Fruit fly (Drosophila melanogaster) whole organism, embryonic: Measurements from ENCODE around the gene CG10343.

Experiments
- Abd-B ChIP-seq: fragments of 200-800 bp; sonication (Bioruptor generic); optimal IDR thresholded peaks from 2 replicates; lab custom pipeline; 2018; ENCODE audit warnings: missing biosample characterization, mild to moderate bottlenecking, missing genetic modification characterization, moderate library complexity
- Ada2b ChIP-seq: fragments of 200-800 bp; sonication (Bioruptor generic); IDR thresholded peaks from 2 replicates; pipeline ENCODE4 v1.3.6; 2022; ENCODE audit warnings: missing biosample characterization, missing genetic modification characterization
- Atf3 ChIP-seq: fragments of 200-800 bp; sonication (Bioruptor generic); optimal IDR thresholded peaks from 3 replicates; lab custom pipeline; 2016; ENCODE audit warnings: missing biosample characterization, missing genetic modification characterization
- CG11696 ChIP-seq: fragments of 200-800 bp; sonication (Bioruptor generic); IDR thresholded peaks from 2 replicates; pipeline ENCODE4 v1.3.6; 2022; ENCODE audit warnings: missing biosample characterization, missing genetic modification characterization
- CG12659 ChIP-seq: fragments of 200-800 bp; sonication (Bioruptor generic); optimal IDR thresholded peaks from 3 replicates; lab custom pipeline; 2017; ENCODE audit warnings: mild to moderate bottlenecking, missing biosample characterization, missing genetic modification reagents, missing genetic modification characterization
- CG13775 ChIP-seq: fragments of 200-800 bp; sonication (Bioruptor generic); optimal IDR thresholded peaks from 3 replicates; lab custom pipeline; 2017; ENCODE audit warnings: missing biosample characterization, mild to moderate bottlenecking, missing genetic modification characterization
- CG13894 ChIP-seq: fragments of 200-800 bp; sonication (Bioruptor generic); optimal IDR thresholded peaks from 3 replicates; lab custom pipeline; 2018; ENCODE audit warnings: missing biosample characterization, mild to moderate bottlenecking, missing genetic modification characterization, moderate library complexity
- CG14050 ChIP-seq: fragments of 200-800 bp; sonication (Bioruptor generic); IDR thresholded peaks from 3 replicates; pipeline ENCODE4 v1.3.6; 2022; ENCODE audit warnings: missing biosample characterization, missing genetic modification characterization
- CG15073 ChIP-seq: fragments of 200-800 bp; sonication (Bioruptor generic); optimal IDR thresholded peaks from 2 replicates; lab custom pipeline; 2016; ENCODE audit warnings: missing biosample characterization, missing genetic modification characterization
- CG17612 ChIP-seq: fragments of 200-800 bp; sonication (Bioruptor generic); IDR thresholded peaks from 2 replicates; pipeline ENCODE4 v1.3.6; 2022; ENCODE audit warnings: missing biosample characterization, missing genetic modification characterization
- CG17829 ChIP-seq: fragments of 200-800 bp; optimal IDR thresholded peaks from 2 replicates; lab custom pipeline; 2019; ENCODE audit warnings: missing biosample characterization, mild to moderate bottlenecking, missing genetic modification characterization, moderate library complexity
- CG18476 ChIP-seq: fragments of 200-800 bp; sonication (Bioruptor generic); optimal IDR thresholded peaks from 2 replicates; lab custom pipeline; 2016; ENCODE audit warnings: missing biosample characterization, mild to moderate bottlenecking, missing genetic modification characterization
- CG18764 ChIP-seq: fragments of 200-800 bp; sonication (Bioruptor generic); optimal IDR thresholded peaks from 3 replicates; lab custom pipeline; 2016; ENCODE audit warnings: missing biosample characterization, missing genetic modification characterization
- CG2678 ChIP-seq: fragments of 200-800 bp; sonication (Bioruptor generic); optimal IDR thresholded peaks from 3 replicates; lab custom pipeline; 2019; ENCODE audit warnings: missing biosample characterization, mild to moderate bottlenecking, missing genetic modification characterization, moderate library complexity
- CG32767 ChIP-seq: fragments of 200-800 bp; sonication (Bioruptor generic); IDR thresholded peaks from 2 replicates; pipeline ENCODE4 v1.3.6; 2022; ENCODE audit warnings: missing biosample characterization, missing genetic modification characterization
- CG33557 ChIP-seq: fragments of 200-800 bp; sonication (Bioruptor generic); optimal IDR thresholded peaks from 2 replicates; lab custom pipeline; 2019; ENCODE audit warnings: missing biosample characterization, mild to moderate bottlenecking, missing genetic modification characterization, moderate library complexity
- CG34376 ChIP-seq: fragments of 200-800 bp; sonication (Bioruptor generic); optimal IDR thresholded peaks from 2 replicates; lab custom pipeline; 2018; ENCODE audit warnings: missing biosample characterization, mild to moderate bottlenecking, missing genetic modification characterization
- CG34422 ChIP-seq: fragments of 200-800 bp; sonication (Bioruptor generic); IDR thresholded peaks from 3 replicates; pipeline ENCODE4 v1.3.6; 2022; ENCODE audit warnings: missing biosample characterization, missing genetic modification characterization
- CG3838 ChIP-seq: fragments of 200-800 bp; sonication (Bioruptor generic); optimal IDR thresholded peaks from 3 replicates; lab custom pipeline; 2016; ENCODE audit warnings: missing biosample characterization, missing genetic modification characterization
- CG4424 ChIP-seq: fragments of 200-800 bp; sonication (Bioruptor generic); optimal IDR thresholded peaks from 3 replicates; lab custom pipeline; 2016; ENCODE audit warnings: missing biosample characterization, missing genetic modification characterization
- CG4820 ChIP-seq: fragments of 200-800 bp; sonication (Bioruptor generic); optimal IDR thresholded peaks from 3 replicates; lab custom pipeline; 2016; ENCODE audit warnings: missing biosample characterization, missing genetic modification characterization
- CG5245 ChIP-seq: fragments of 200-800 bp; sonication (Bioruptor generic); optimal IDR thresholded peaks from 3 replicates; lab custom pipeline; 2016; ENCODE audit warnings: missing biosample characterization, missing genetic modification characterization
- CG7839 ChIP-seq: fragments of 200-800 bp; sonication (Bioruptor generic); optimal IDR thresholded peaks from 3 replicates; lab custom pipeline; 2018; ENCODE audit warnings: missing biosample characterization, mild to moderate bottlenecking, missing genetic modification characterization, moderate library complexity
- Camta ChIP-seq: fragments of 200-800 bp; sonication (Bioruptor generic); optimal IDR thresholded peaks from 2 replicates; lab custom pipeline; 2016; ENCODE audit warnings: missing biosample characterization, missing genetic modification characterization
- E2f2 ChIP-seq: fragments of 200-800 bp; sonication (Bioruptor generic); IDR thresholded peaks from 2 replicates; pipeline ENCODE4 v1.3.6; 2022; ENCODE audit warnings: missing biosample characterization, missing genetic modification characterization
- Elba2 ChIP-seq: fragments of 200-800 bp; sonication (Bioruptor generic); optimal IDR thresholded peaks from 3 replicates; lab custom pipeline; 2016; ENCODE audit warnings: missing biosample characterization, missing genetic modification characterization
- HHEX ChIP-seq: fragments of 200-800 bp; sonication (Bioruptor generic); optimal IDR thresholded peaks from 3 replicates; lab custom pipeline; 2017; ENCODE audit warnings: missing biosample characterization, mild to moderate bottlenecking, missing genetic modification characterization, missing genetic modification reagents
- Hmr ChIP-seq: fragments of 200-800 bp; sonication (Bioruptor generic); optimal IDR thresholded peaks from 3 replicates; lab custom pipeline; 2017; ENCODE audit warnings: mild to moderate bottlenecking, missing biosample characterization, missing genetic modification reagents, missing genetic modification characterization
- NFAT ChIP-seq: fragments of 200-800 bp; sonication (Bioruptor generic); IDR thresholded peaks from 2 replicates; pipeline ENCODE4 v1.3.6; 2022; ENCODE audit warnings: missing biosample characterization, missing genetic modification characterization
- NK7.1 ChIP-seq: fragments of 200-800 bp; sonication (Bioruptor generic); optimal IDR thresholded peaks from 3 replicates; lab custom pipeline; 2016; ENCODE audit warnings: missing biosample characterization, missing genetic modification characterization
- Neu2 ChIP-seq: fragments of 200-800 bp; sonication (Bioruptor generic); optimal IDR thresholded peaks from 3 replicates; lab custom pipeline; 2016; ENCODE audit warnings: missing biosample characterization, missing genetic modification characterization, borderline replicate concordance
- Optix ChIP-seq: fragments of 200-800 bp; sonication (Bioruptor generic); IDR thresholded peaks from 3 replicates; pipeline ENCODE4 v1.3.6; 2022; ENCODE audit warnings: missing biosample characterization, missing genetic modification characterization
- abd-A ChIP-seq: fragments of 200-800 bp; sonication (Bioruptor generic); optimal IDR thresholded peaks from 3 replicates; lab custom pipeline; 2019; ENCODE audit warnings: missing biosample characterization, mild to moderate bottlenecking, missing genetic modification characterization, moderate library complexity
- az2 ChIP-seq: fragments of 200-800 bp; sonication (Bioruptor generic); optimal IDR thresholded peaks from 3 replicates; lab custom pipeline; 2016; ENCODE audit warnings: missing biosample characterization, missing genetic modification characterization
- cad ChIP-seq: fragments of >200 bp; optimal IDR thresholded peaks from 2 replicates; lab custom pipeline; 2017; ENCODE audit warnings: missing biosample characterization, missing genetic modification characterization
- dan ChIP-seq: fragments of 200-800 bp; sonication (Bioruptor generic); IDR thresholded peaks from 2 replicates; pipeline ENCODE4 v1.3.6; 2022; ENCODE audit warnings: missing biosample characterization, missing genetic modification characterization
- ewg ChIP-seq: fragments of 200-800 bp; sonication (Bioruptor generic); optimal IDR thresholded peaks from 3 replicates; lab custom pipeline; 2017; ENCODE audit warnings: mild to moderate bottlenecking, missing biosample characterization, missing genetic modification reagents, missing genetic modification characterization
- fd3F ChIP-seq: fragments of 200-800 bp; sonication (Bioruptor generic); optimal IDR thresholded peaks from 2 replicates; lab custom pipeline; 2018; ENCODE audit warnings: missing biosample characterization, mild to moderate bottlenecking, missing genetic modification characterization, moderate library complexity
- ftz-f1 ChIP-seq: fragments of 200-800 bp; sonication (Bioruptor generic); optimal IDR thresholded peaks from 2 replicates; lab custom pipeline; 2016; ENCODE audit warnings: missing biosample characterization, missing genetic modification characterization
- grn ChIP-seq: fragments of 200-800 bp; sonication (Bioruptor generic); optimal IDR thresholded peaks from 3 replicates; lab custom pipeline; 2017; ENCODE audit warnings: missing biosample characterization, missing genetic modification characterization
- ind ChIP-seq: fragments of 200-800 bp; sonication (Bioruptor generic); optimal IDR thresholded peaks from 3 replicates; lab custom pipeline; 2016; ENCODE audit warnings: missing biosample characterization, missing genetic modification characterization
- lbe ChIP-seq: fragments of 200-800 bp; sonication (Bioruptor generic); optimal IDR thresholded peaks from 2 replicates; lab custom pipeline; 2016; ENCODE audit warnings: missing biosample characterization, mild to moderate bottlenecking, missing genetic modification characterization
- maf-S ChIP-seq: fragments of 200-800 bp; sonication (Bioruptor generic); optimal IDR thresholded peaks from 2 replicates; lab custom pipeline; 2016; ENCODE audit warnings: missing biosample characterization, missing genetic modification characterization
- mam ChIP-seq: fragments of 200-800 bp; sonication (Bioruptor generic); optimal IDR thresholded peaks from 3 replicates; lab custom pipeline; 2016; ENCODE audit warnings: missing biosample characterization, missing genetic modification characterization
- otp ChIP-seq: fragments of 200-800 bp; sonication (Bioruptor generic); IDR thresholded peaks from 3 replicates; pipeline ENCODE4, ENCODE4 v1.3.6; 2022; ENCODE audit warnings: missing biosample characterization, missing genetic modification characterization
- psq ChIP-seq: fragments of 200-800 bp; sonication (Bioruptor generic); optimal IDR thresholded peaks from 2 replicates; lab custom pipeline; 2017; ENCODE audit warnings: missing biosample characterization, missing genetic modification characterization
- sr ChIP-seq: fragments of 200-800 bp; sonication (Bioruptor generic); IDR thresholded peaks from 3 replicates; pipeline ENCODE4 v1.3.6; 2022; ENCODE audit warnings: missing biosample characterization, missing genetic modification characterization
- stwl ChIP-seq: fragments of 200-800 bp; sonication (Bioruptor generic); optimal IDR thresholded peaks from 3 replicates; lab custom pipeline; 2018; ENCODE audit warnings: missing biosample characterization, mild to moderate bottlenecking, missing genetic modification characterization, moderate library complexity
- vvl ChIP-seq: fragments of 200-800 bp; sonication (Bioruptor generic); IDR thresholded peaks from 2 replicates; pipeline ENCODE4 v1.3.6; 2022; ENCODE audit warnings: missing biosample characterization, missing genetic modification characterization
- wek ChIP-seq: fragments of 200-800 bp; sonication (Bioruptor generic); optimal IDR thresholded peaks from 3 replicates; lab custom pipeline; 2018; ENCODE audit warnings: missing biosample characterization, mild to moderate bottlenecking, missing genetic modification characterization, moderate library complexity
- z ChIP-seq: fragments of 200-800 bp; sonication (Bioruptor generic); IDR thresholded peaks from 3 replicates; pipeline ENCODE4 v1.3.6; 2022; ENCODE audit warnings: missing biosample characterization, missing genetic modification characterization
- zen2 ChIP-seq: fragments of 200-800 bp; sonication (Bioruptor generic); IDR thresholded peaks from 3 replicates; pipeline ENCODE4 v1.3.6; 2022; ENCODE audit warnings: missing biosample characterization, missing genetic modification characterization; ENCODE audit not compliant: partially characterized antibody

Gene CG10343

DNA sequence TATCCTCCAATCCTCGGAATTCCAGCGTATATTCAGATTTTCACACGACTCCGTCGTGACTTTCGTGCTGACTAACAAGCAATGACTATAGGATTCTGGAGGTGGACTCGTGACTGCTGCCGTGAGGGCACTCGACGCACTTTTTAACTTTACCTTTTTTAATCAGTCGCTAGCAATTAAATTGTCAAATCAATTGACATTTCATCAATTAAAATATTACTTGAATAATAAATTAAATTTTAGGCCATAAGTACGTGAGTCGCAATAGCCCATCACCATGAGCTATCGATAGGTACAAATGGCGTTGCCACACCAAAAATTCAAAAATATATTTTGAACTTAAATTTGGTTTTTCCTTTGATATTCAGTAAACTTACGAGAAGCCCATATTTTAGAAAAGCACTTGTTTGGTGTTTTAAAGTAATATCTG, 2.4 kb downstream of the CG10343 start, which contains the start of gene Jwa (continued):
- TF ChIP-seq CG17829 (tag; lab: Kevin White, UChicago) (peak; percentile 89), Abd-B (GFP tag; lab: Kevin White, UChicago) (peak; percentile 94), CG4424 (GFP tag; lab: Kevin White, UChicago) (peak; percentile 84), mam (GFP tag; lab: Kevin White, UChicago) (peak; percentile 93), fd3F (GFP tag; lab: Kevin White, UChicago) (peak; percentile 77), dan (GFP tag; lab: Robert Waterston, UW) (peak; percentile 74), otp (peak; percentile 96), ind (peak; percentile 90), NK7.1 (GFP tag; lab: Kevin White, UChicago) (peak; percentile 82), CG18476 (GFP tag; lab: Kevin White, UChicago) (peak; percentile 79), z (GFP tag; lab: Robert Waterston, UW) (no peak), CG11696 (no peak), grn (GFP tag; lab: Kevin White, UChicago) (peak; percentile 40), CG4820 (peak; percentile 74), vvl (GFP tag; lab: Robert Waterston, UW) (peak; percentile 93), CG32767 (GFP tag; lab: Robert Waterston, UW) (peak; percentile 85), CG14050 (GFP tag; lab: Robert Waterston, UW) (peak; percentile 90), psq (GFP tag; lab: Kevin White, UChicago) (peak; percentile 84), Neu2 (GFP tag; lab: Kevin White, UChicago) (peak; percentile 61), stwl (tag; lab: Kevin White, UChicago) (peak; percentile 72), Optix (peak; percentile 98), CG7839 (peak; percentile 89), CG34376 (peak; percentile 87), CG5245 (GFP tag; lab: Kevin White, UChicago) (peak; percentile 62), Elba2 (peak; percentile 75), ewg (GFP tag; lab: Kevin White, UChicago) (peak; percentile 84), sr (GFP tag; lab: Robert Waterston, UW) (peak; percentile 76; the same call in 2 of the 3 replicates), Atf3 (GFP tag; lab: Kevin White, UChicago) (peak; percentile 92), maf-S (GFP tag; lab: Kevin White, UChicago) (peak; percentile 92), CG18764 (GFP tag; lab: Kevin White, UChicago) (peak; percentile 78), CG13775 (GFP tag; lab: Kevin White, UChicago) (peak; percentile 97), CG17612 (GFP tag; lab: Robert Waterston, UW) (peak; percentile 83), cad (GFP tag; lab: Kevin White, UChicago) (no peak), zen2 (GFP tag; lab: Robert Waterston, UW) (peak; percentile 98; the same call in 2 of the 3 replicates)

- peak; percentile 20 for TF ChIP-seq CG2678 (tag; lab: Kevin White, UChicago)
- no peak; the same call in 2 of the 3 replicates for TF ChIP-seq CG34422
- TF ChIP-seq CG7839, result peak; percentile 19
- TF ChIP-seq az2 (GFP tag; lab: Kevin White, UChicago), result peak; percentile 40
- peak; percentile 8; the same call in 1 of the 2 replicates for TF ChIP-seq E2f2 (GFP tag; lab: Robert Waterston, UW)
- TF ChIP-seq CG15073 (GFP tag; lab: Kevin White, UChicago), result peak; percentile 100
- no peak for TF ChIP-seq Camta (GFP tag; lab: Kevin White, UChicago)
- TF ChIP-seq HHEX (GFP tag; lab: Kevin White, UChicago), result no peak
- TF ChIP-seq lbe (GFP tag; lab: Kevin White, UChicago), result peak; percentile 7
- TF ChIP-seq CG33557 (GFP tag; lab: Kevin White, UChicago), result no peak
- no peak for TF ChIP-seq CG13894
- TF ChIP-seq abd-A (tag; lab: Kevin White, UChicago), result no peak
- TF ChIP-seq Ada2b, result peak; percentile 34; the same call in 1 of the 2 replicates
- no peak for TF ChIP-seq ftz-f1
- peak; percentile 30 for TF ChIP-seq wek (GFP tag; lab: Kevin White, UChicago)
- peak; percentile 41 for TF ChIP-seq Hmr (GFP tag; lab: Kevin White, UChicago)
- TF ChIP-seq NFAT (GFP tag; lab: Robert Waterston, UW), result no peak; the same call in 1 of the 2 replicates
- TF ChIP-seq CG12659 (GFP tag; lab: Kevin White, UChicago), result no peak
- no peak for TF ChIP-seq CG3838 (GFP tag; lab: Kevin White, UChicago)
These were observed 4.6 kb downstream of the CG10343 start for dm6 chr2L:18707844-18708238.
